Worm (Caenorhabditis elegans) whole organism, young adult: Measurements from ENCODE around the gene F20D6.2.

ENCODE experiments used
- F49E8.2 ChIP-seq: sonication (generic microtip); optimal IDR thresholded peaks from 3 replicates; lab custom pipeline; 2017; ENCODE audit warnings: missing genetic modification characterization, mild to moderate bottlenecking, missing compliant biosample characterization, antibody characterized with exemption, moderate library complexity; ENCODE audit not compliant: insufficient read depth
- Y95B8A.8 ChIP-seq: fragments of 200-800 bp; sonication (Bioruptor generic); IDR thresholded peaks from 2 replicates; pipeline ENCODE4 v1.3.6; 2022; ENCODE audit warnings: missing genetic modification reagents, missing genetic modification characterization, missing compliant biosample characterization
- attf-5 ChIP-seq: fragments of 200-800 bp; sonication (Bioruptor generic); optimal IDR thresholded peaks from 2 replicates; lab custom pipeline; 2018; ENCODE audit warnings: mild to moderate bottlenecking, missing genetic modification characterization, missing compliant biosample characterization
- cebp-1 ChIP-seq, 2 experiments: fragments of 200-800 bp in 1 of 2; sonication (Bioruptor generic) in 1 of 2; sonication (generic microtip) in 1 of 2; IDR thresholded peaks in 1 of 2; optimal IDR thresholded peaks in 1 of 2; 2 replicates each; pipeline versions ENCODE4 v1.3.6 to Lab custom; 2017 to 2022; ENCODE audit warnings: missing compliant biosample characterization in 2 of 2, missing genetic modification characterization in 2 of 2, mild to moderate bottlenecking in 1 of 2, missing genetic modification reagents in 1 of 2, moderate library complexity in 1 of 2
- madf-10 ChIP-seq: sonication (generic microtip); optimal IDR thresholded peaks from 2 replicates; lab custom pipeline; 2016; ENCODE audit warnings: mild to moderate bottlenecking, missing genetic modification characterization, missing compliant biosample characterization
- nhr-120 ChIP-seq: fragments of 200-800 bp; sonication (Bioruptor generic); IDR thresholded peaks from 2 replicates; pipeline ENCODE4 v1.3.6; 2022; ENCODE audit warnings: missing genetic modification characterization, missing compliant biosample characterization
- nhr-80 ChIP-seq: sonication (generic microtip); optimal IDR thresholded peaks from 2 replicates; lab custom pipeline; 2016; ENCODE audit warnings: missing genetic modification characterization, missing compliant biosample characterization
- pha-4 ChIP-seq: fragments of 150-350 bp; sonication (generic microtip); optimal IDR thresholded peaks from 2 replicates; lab custom pipeline; 2014; ENCODE audit warnings: missing biosample characterization, missing genetic modification reagents, missing genetic modification characterization
- sea-2 ChIP-seq: fragments of 200-800 bp; sonication (Bioruptor generic); IDR thresholded peaks from 2 replicates; pipeline ENCODE4 v1.3.6; 2022; ENCODE audit warnings: missing genetic modification characterization, missing compliant biosample characterization
- snpc-4 ChIP-seq, 5 experiments: fragments of 150-350 bp in 1 of 5; sonication (generic microtip) in 4 of 5; optimal IDR thresholded peaks; 2 replicates each; lab custom pipeline; 2014 to 2018; ENCODE audit warnings: missing genetic modification characterization in 5 of 5, missing biosample characterization in 3 of 5, antibody characterized with exemption in 2 of 5, mild to moderate bottlenecking in 2 of 5, missing compliant biosample characterization in 2 of 5, missing genotype in 2 of 5, moderate library complexity in 2 of 5, missing genetic modification reagents in 1 of 5
- unc-62 ChIP-seq: fragments of 150-350 bp; optimal IDR thresholded peaks from 2 replicates; lab custom pipeline; 2014; ENCODE audit warnings: missing biosample characterization, missing genetic modification reagents, missing genetic modification characterization
- ztf-3 ChIP-seq: fragments of 200-800 bp; sonication (Bioruptor generic); optimal IDR thresholded peaks from 2 replicates; lab custom pipeline; 2018; ENCODE audit warnings: mild to moderate bottlenecking, missing genetic modification characterization, missing compliant biosample characterization

ce11 chrV:8217661-8218265 lies 31.9 kb downstream of the F20D6.2 start, which contains the start of gene K07C11.8:
- TF ChIP-seq nhr-80 (tag; lab: Kevin White, UChicago) (peak; percentile 92), pha-4 (tag; lab: Kevin White, UChicago) (no peak), sea-2 (GFP tag; lab: Robert Waterston, UW) (no peak), ztf-3 (no peak), F49E8.2 (tag; lab: Kevin White, UChicago) (no peak), unc-62 (GFP tag; lab: Kevin White, UChicago) (no peak), attf-5 (GFP tag; lab: Kevin White, UChicago) (no peak), nhr-120 (GFP tag; lab: Robert Waterston, UW) (no peak), Y95B8A.8 (GFP tag; lab: Robert Waterston, UW) (no peak), madf-10 (tag; lab: Kevin White, UChicago) (no peak), snpc-4 (GFP tag; optimal IDR thresholded peaks at IDR 0.05; lab: Kevin White, UChicago) (no peak), snpc-4 (tag; optimal IDR thresholded peaks at IDR 0.05; lab: Kevin White, UChicago) (peak in 1 of 4 experiments; percentile 20), cebp-1 (GFP tag; IDR thresholded peaks at IDR 0.05; lab: Robert Waterston, UW) (no peak), cebp-1 (tag; optimal IDR thresholded peaks at IDR 0.05; lab: Kevin White, UChicago) (peak; percentile 15)
